Fruit fly (Drosophila melanogaster) whole organism: ENCODE results near the gene Gr22b.

Experiments
- Dll ChIP-seq: fragments of >200 bp; optimal IDR thresholded peaks from 2 replicates; lab custom pipeline; 2017
- pan ChIP-seq: fragments of >200 bp; optimal IDR thresholded peaks from 2 replicates; lab custom pipeline; 2017
- psq ChIP-seq: fragments of >200 bp; optimal IDR thresholded peaks from 2 replicates; lab custom pipeline; 2017

dm6 chr2L:1837717-1838368, 44.8 kb upstream of the Gr22b start:
- TF ChIP-seq psq (no peak), Dll (no peak), pan (lab: Kevin White, UChicago) (no peak)
